Worm (Caenorhabditis elegans): ENCODE results near the gene F43D2.6.

ce11 chrV:14594103-14594502, 40.9 kb downstream of the F43D2.6 start:
- TF ChIP-seq mec-3 (tag; optimal IDR thresholded peaks at IDR 0.05; ENCODE audit: borderline replicate concordance) (no peak), ama-1 (optimal IDR thresholded peaks at IDR 0.05) (no peak), tbx-7 (tag; optimal IDR thresholded peaks at IDR 0.05) (no peak), K09A11.1 (tag; optimal IDR thresholded peaks at IDR 0.05; ENCODE audit: insufficient read depth) (no peak), K02D7.2 (tag; optimal IDR thresholded peaks at IDR 0.05) (no peak), hlh-30 (tag; optimal IDR thresholded peaks at IDR 0.05; ENCODE audit: insufficient read depth) (no peak), ceh-9 (tag; optimal IDR thresholded peaks at IDR 0.05) (no peak), elt-2 (tag; optimal IDR thresholded peaks at IDR 0.05) (no peak), che-1 (tag; optimal IDR thresholded peaks at IDR 0.05) (no peak), dmd-4 (tag; optimal IDR thresholded peaks at IDR 0.05; ENCODE audit: borderline replicate concordance) (no peak)

All from whole organism, late embryonic.